Worm (Caenorhabditis elegans) whole organism, L4 larva: Measurements from ENCODE around the gene F47E1.1.
A peak's percentile ranks its signal among the peaks of the same experiment; 100 is the strongest.

ENCODE experiments used
- D1046.2 ChIP-seq: fragments of 200-800 bp; sonication (Bioruptor generic); IDR thresholded peaks from 2 replicates; pipeline ENCODE4 v1.3.6; 2022; ENCODE audit warnings: missing genetic modification characterization, missing compliant biosample characterization
- F26F4.8 ChIP-seq: fragments of 200-800 bp; sonication (Bioruptor generic); conservative IDR thresholded peaks from 2 replicates; pipeline ENCODE4 v1.3.6; 2022; ENCODE audit warnings: missing genetic modification characterization, missing compliant biosample characterization
- R02D3.7 ChIP-seq: fragments of 150-350 bp; sonication (generic microtip); optimal IDR thresholded peaks from 3 replicates; lab custom pipeline; 2014; ENCODE audit warnings: missing biosample characterization, missing genetic modification characterization
- T20F7.1 ChIP-seq: fragments of 200-800 bp; sonication (Bioruptor generic); optimal IDR thresholded peaks from 2 replicates; lab custom pipeline; 2018; ENCODE audit warnings: mild to moderate bottlenecking, missing genetic modification characterization, missing compliant biosample characterization
- Y105C5A.15 ChIP-seq: fragments of 200-800 bp; sonication (Bioruptor generic); IDR thresholded peaks from 2 replicates; pipeline ENCODE4 v1.3.6; 2022; ENCODE audit warnings: missing genetic modification characterization, missing compliant biosample characterization
- ZK546.5 ChIP-seq, 2 experiments: sonication (generic microtip); optimal IDR thresholded peaks; 2 replicates each; lab custom pipeline; 2017; ENCODE audit warnings: missing biosample characterization in 2 of 2, missing genetic modification characterization in 2 of 2
- aly-2 ChIP-seq: sonication (generic microtip); optimal IDR thresholded peaks from 2 replicates; lab custom pipeline; 2018; ENCODE audit warnings: missing biosample characterization, missing genetic modification characterization
- ama-1 ChIP-seq: fragments of 150-350 bp; optimal IDR thresholded peaks from 2 replicates; lab custom pipeline; 2014; ENCODE audit warnings: inconsistent platforms, mixed read lengths
- arid-1 ChIP-seq: fragments of 200-800 bp; sonication (Bioruptor generic); conservative IDR thresholded peaks from 2 replicates; pipeline ENCODE4 v1.3.6; 2022; ENCODE audit warnings: missing genetic modification reagents, missing genetic modification characterization, missing compliant biosample characterization
- ceh-20 ChIP-seq: fragments of 200-800 bp; sonication (Bioruptor generic); IDR thresholded peaks from 2 replicates; pipeline ENCODE4 v1.3.6; 2022; ENCODE audit warnings: missing genetic modification reagents, missing genetic modification characterization, missing compliant biosample characterization
- ceh-62 ChIP-seq: sonication (generic microtip); optimal IDR thresholded peaks from 2 replicates; lab custom pipeline; 2017; ENCODE audit warnings: missing biosample characterization, missing genetic modification characterization
- ces-1 ChIP-seq: fragments of 150-350 bp; sonication (generic microtip); optimal IDR thresholded peaks from 4 replicates; lab custom pipeline; 2014; ENCODE audit warnings: missing biosample characterization, missing genetic modification reagents, missing genetic modification characterization
- dmd-8 ChIP-seq: fragments of 200-800 bp; sonication (Bioruptor generic); IDR thresholded peaks from 2 replicates; pipeline ENCODE4 v1.3.6; 2022; ENCODE audit warnings: missing genetic modification characterization, missing compliant biosample characterization
- dmd-9 ChIP-seq: fragments of 200-800 bp; sonication (Bioruptor generic); IDR thresholded peaks from 2 replicates; pipeline ENCODE4 v1.3.6; 2022; ENCODE audit warnings: missing genetic modification reagents, missing genetic modification characterization, missing compliant biosample characterization
- dpl-1 ChIP-seq: fragments of 150-350 bp; optimal IDR thresholded peaks from 2 replicates; lab custom pipeline; 2014; ENCODE audit warnings: missing biosample characterization, missing genetic modification reagents, missing genetic modification characterization
- egl-43 ChIP-seq: fragments of 200-800 bp; sonication (Bioruptor generic); IDR thresholded peaks from 2 replicates; pipeline ENCODE4 v1.3.6; 2022; ENCODE audit warnings: missing genetic modification reagents, missing genetic modification characterization, missing compliant biosample characterization
- fos-1 ChIP-seq: fragments of 150-350 bp; optimal IDR thresholded peaks from 2 replicates; lab custom pipeline; 2014; ENCODE audit warnings: missing biosample characterization, missing genetic modification characterization
- jun-1 ChIP-seq: fragments of 150-350 bp; optimal IDR thresholded peaks from 2 replicates; lab custom pipeline; 2014; ENCODE audit warnings: missing biosample characterization, missing genetic modification reagents, missing genetic modification characterization
- lim-7 ChIP-seq: fragments of 200-800 bp; sonication (Bioruptor generic); IDR thresholded peaks from 2 replicates; pipeline ENCODE4 v1.3.6; 2022; ENCODE audit warnings: missing genetic modification characterization, missing compliant biosample characterization
- lin-1 ChIP-seq: fragments of 200-800 bp; sonication (Bioruptor generic); IDR thresholded peaks from 2 replicates; pipeline ENCODE4 v1.3.6; 2022; ENCODE audit warnings: missing genetic modification reagents, missing genetic modification characterization, missing compliant biosample characterization
- lin-13 ChIP-seq: fragments of 150-350 bp; optimal IDR thresholded peaks from 2 replicates; lab custom pipeline; 2014; ENCODE audit warnings: missing biosample characterization, missing genetic modification reagents, missing genetic modification characterization
- lin-15B ChIP-seq: fragments of 150-350 bp; sonication (generic microtip); optimal IDR thresholded peaks from 3 replicates; lab custom pipeline; 2014; ENCODE audit warnings: missing biosample characterization, missing genetic modification characterization
- lin-38 ChIP-seq: fragments of 200-800 bp; sonication (Bioruptor generic); IDR thresholded peaks from 2 replicates; pipeline ENCODE4 v1.3.6; 2022; ENCODE audit warnings: missing genetic modification reagents, missing genetic modification characterization, missing compliant biosample characterization
- madf-9 ChIP-seq: fragments of 200-800 bp; sonication (Bioruptor generic); conservative IDR thresholded peaks from 2 replicates; pipeline ENCODE4 v1.3.6; 2022; ENCODE audit warnings: missing genetic modification reagents, missing genetic modification characterization, missing compliant biosample characterization
- mdl-1 ChIP-seq, 2 experiments: fragments of 150-350 bp in 1 of 2; sonication (generic microtip) in 1 of 2; optimal IDR thresholded peaks; 2 replicates each; lab custom pipeline; 2014 to 2017; ENCODE audit warnings: missing biosample characterization in 2 of 2, missing genetic modification characterization in 2 of 2
- mes-2 ChIP-seq: sonication (generic microtip); optimal IDR thresholded peaks from 2 replicates; lab custom pipeline; 2016; ENCODE audit warnings: missing genotype, mild to moderate bottlenecking, missing genetic modification characterization, missing compliant biosample characterization; ENCODE audit not compliant: poor library complexity, severe bottlenecking
- nhr-102 ChIP-seq: sonication (generic microtip); optimal IDR thresholded peaks from 2 replicates; lab custom pipeline; 2016; ENCODE audit warnings: mild to moderate bottlenecking, missing genetic modification characterization, moderate library complexity, missing compliant biosample characterization
- nhr-25 ChIP-seq: sonication (generic microtip); optimal IDR thresholded peaks from 2 replicates; lab custom pipeline; 2017; ENCODE audit warnings: missing genetic modification characterization, mild to moderate bottlenecking, missing compliant biosample characterization, antibody characterized with exemption, moderate library complexity, borderline replicate concordance; ENCODE audit not compliant: insufficient read depth
- nhr-28 ChIP-seq: fragments of 150-350 bp; optimal IDR thresholded peaks from 2 replicates; lab custom pipeline; 2014; ENCODE audit warnings: missing biosample characterization, missing genetic modification characterization
- nhr-41 ChIP-seq: fragments of 200-800 bp; sonication (Bioruptor generic); IDR thresholded peaks from 2 replicates; pipeline ENCODE4 v1.3.6; 2022; ENCODE audit warnings: missing genetic modification reagents, missing genetic modification characterization, missing compliant biosample characterization
- nhr-6 ChIP-seq: fragments of 150-350 bp; optimal IDR thresholded peaks from 2 replicates; lab custom pipeline; 2014; ENCODE audit warnings: missing biosample characterization, missing genetic modification characterization
- nhr-76 ChIP-seq: fragments of 150-350 bp; optimal IDR thresholded peaks from 2 replicates; lab custom pipeline; 2014; ENCODE audit warnings: missing biosample characterization, missing genetic modification characterization
- nhr-77 ChIP-seq: fragments of 150-350 bp; optimal IDR thresholded peaks from 2 replicates; lab custom pipeline; 2014; ENCODE audit warnings: missing biosample characterization, missing genetic modification characterization
- pha-4 ChIP-seq, 2 experiments: fragments of 150-350 bp in 1 of 2; fragments of 200-800 bp in 1 of 2; sonication (Bioruptor generic) in 1 of 2; IDR thresholded peaks in 1 of 2; optimal IDR thresholded peaks in 1 of 2; 2 replicates each; pipeline versions ENCODE4 v1.3.6 to Lab custom; 2014 to 2022; ENCODE audit warnings: missing genetic modification characterization in 2 of 2, missing genetic modification reagents in 2 of 2, missing biosample characterization in 1 of 2, missing compliant biosample characterization in 1 of 2
- pqm-1 ChIP-seq: sonication (generic microtip); optimal IDR thresholded peaks from 2 replicates; lab custom pipeline; 2017; ENCODE audit warnings: missing biosample characterization, missing genetic modification characterization
- rbr-2 ChIP-seq: sonication (generic microtip); optimal IDR thresholded peaks from 2 replicates; lab custom pipeline; 2016; ENCODE audit warnings: missing genotype, missing genetic modification characterization, missing compliant biosample characterization
- saeg-2 ChIP-seq: fragments of 200-800 bp; sonication (Bioruptor generic); IDR thresholded peaks from 2 replicates; pipeline ENCODE4 v1.3.6; 2022; ENCODE audit warnings: missing genetic modification reagents, missing genetic modification characterization, missing compliant biosample characterization
- sdz-12 ChIP-seq: fragments of 200-800 bp; sonication (Bioruptor generic); optimal IDR thresholded peaks from 2 replicates; lab custom pipeline; 2018; ENCODE audit warnings: mild to moderate bottlenecking, missing genetic modification characterization, missing compliant biosample characterization
- snpc-1.2 ChIP-seq: fragments of 200-800 bp; sonication (Bioruptor generic); IDR thresholded peaks from 2 replicates; pipeline ENCODE4 v1.3.6; 2022; ENCODE audit warnings: missing genetic modification reagents, missing genetic modification characterization, missing compliant biosample characterization
- spr-1 ChIP-seq: sonication (generic microtip); optimal IDR thresholded peaks from 2 replicates; lab custom pipeline; 2016; ENCODE audit warnings: mild to moderate bottlenecking, missing genetic modification characterization, missing compliant biosample characterization
- spr-3 ChIP-seq: fragments of 200-800 bp; sonication (Bioruptor generic); optimal IDR thresholded peaks from 2 replicates; lab custom pipeline; 2018; ENCODE audit warnings: mild to moderate bottlenecking, missing genetic modification characterization, missing compliant biosample characterization
- tra-1 ChIP-seq: fragments of 200-800 bp; sonication (Bioruptor generic); IDR thresholded peaks from 2 replicates; pipeline ENCODE4 v1.3.6; 2022; ENCODE audit warnings: missing genetic modification reagents, missing genetic modification characterization, missing compliant biosample characterization
- unc-62 ChIP-seq, 3 experiments: fragments of 150-350 bp in 1 of 3; sonication (generic microtip); optimal IDR thresholded peaks in 2 of 3; peaks in 1 of 3; 1 replicate in 1 of 3; 2 replicates in 2 of 3; lab custom pipeline; 2014 to 2017; ENCODE audit warnings: missing biosample characterization in 3 of 3, missing genetic modification characterization in 3 of 3, missing genetic modification reagents in 3 of 3, missing genotype in 1 of 3
- ztf-11 ChIP-seq: fragments of 150-350 bp; optimal IDR thresholded peaks from 2 replicates; lab custom pipeline; 2014; ENCODE audit warnings: missing biosample characterization, missing genetic modification characterization
- ztf-7 ChIP-seq: fragments of 150-350 bp; optimal IDR thresholded peaks from 2 replicates; lab custom pipeline; 2014; ENCODE audit warnings: missing biosample characterization, missing genetic modification characterization

Gene F47E1.1

DNA sequence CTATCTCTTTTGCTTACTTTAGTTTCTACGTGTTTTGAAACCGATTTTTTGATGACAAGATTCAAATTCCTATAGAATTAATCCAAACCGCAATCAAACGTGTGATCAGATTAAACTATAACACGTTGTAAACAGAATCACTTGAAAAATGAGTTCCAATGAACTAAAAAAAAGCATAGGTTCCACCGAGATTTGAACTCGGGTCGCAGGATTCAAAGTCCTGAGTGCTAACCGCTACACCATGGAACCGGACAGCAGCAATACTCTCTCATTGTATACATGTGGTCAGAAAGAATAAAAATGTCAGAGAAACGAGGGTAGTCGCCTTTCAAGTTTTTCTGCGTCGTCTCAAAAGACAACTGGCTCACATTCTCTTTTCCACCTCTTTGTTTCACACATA is 14.4 kb downstream of the F47E1.1 start (continued):
- no peak for TF ChIP-seq lin-15B (tag; lab: Kevin White, UChicago)
- TF ChIP-seq aly-2 (tag; lab: Kevin White, UChicago) = no peak
- TF ChIP-seq saeg-2 (GFP tag; lab: Robert Waterston, UW) = 0 out of 2 replicates have a peak, but pooled peaks have one; percentile 18
- TF ChIP-seq F26F4.8 = peak; percentile 62; the same call in 1 of the 2 replicates
- TF ChIP-seq nhr-41 (GFP tag; lab: Robert Waterston, UW) = 0 out of 2 replicates have a peak, but pooled peaks have one; percentile 56
- TF ChIP-seq lim-7 (GFP tag; lab: Robert Waterston, UW) = peak; percentile 95
- no peak for TF ChIP-seq fos-1 (tag; lab: Kevin White, UChicago)
- peak; percentile 97 for TF ChIP-seq egl-43 (GFP tag; lab: Robert Waterston, UW)
- no peak for TF ChIP-seq dpl-1
- TF ChIP-seq ces-1 (GFP tag; lab: Kevin White, UChicago) = peak; percentile 30
- peak; percentile 53 for TF ChIP-seq spr-1
- TF ChIP-seq ztf-11 (tag; lab: Kevin White, UChicago) = no peak
- peak; percentile 89 for TF ChIP-seq D1046.2 (GFP tag; lab: Robert Waterston, UW)
- peak; percentile 50 for TF ChIP-seq lin-13 (GFP tag; lab: Kevin White, UChicago)
- TF ChIP-seq rbr-2 (tag; lab: Kevin White, UChicago) = peak; percentile 69
- TF ChIP-seq tra-1 (GFP tag; lab: Robert Waterston, UW) = peak; percentile 69
- TF ChIP-seq mdl-1 (tag; optimal IDR thresholded peaks at IDR 0.05; lab: Kevin White, UChicago) = peak in 1 of 2 experiments; percentile 0
- TF ChIP-seq sdz-12 (GFP tag; lab: Kevin White, UChicago) = no peak
- peak; percentile 72 for TF ChIP-seq nhr-102 (tag; lab: Kevin White, UChicago)
- no peak for TF ChIP-seq ama-1 (lab: Kevin White, UChicago)
- peak; percentile 17 for TF ChIP-seq nhr-28 (tag; lab: Kevin White, UChicago)
- TF ChIP-seq ztf-7 = peak; percentile 60
- TF ChIP-seq arid-1 (GFP tag; lab: Robert Waterston, UW) = peak; percentile 82
- no peak for TF ChIP-seq jun-1 (tag; lab: Kevin White, UChicago)
- TF ChIP-seq T20F7.1 (GFP tag; lab: Kevin White, UChicago) = peak; percentile 50
- peak; percentile 45 for TF ChIP-seq spr-3 (GFP tag; lab: Kevin White, UChicago)
- TF ChIP-seq dmd-8 (GFP tag; lab: Robert Waterston, UW) = peak; percentile 89; the same call in 1 of the 2 replicates
- TF ChIP-seq nhr-6 (tag; lab: Kevin White, UChicago) = no peak
- no peak for TF ChIP-seq pqm-1 (tag; lab: Kevin White, UChicago)
- TF ChIP-seq dmd-9 (GFP tag; lab: Robert Waterston, UW) = no peak
- TF ChIP-seq ceh-62 = no peak
- peak; percentile 58 for TF ChIP-seq ceh-20 (GFP tag; lab: Robert Waterston, UW)
- TF ChIP-seq lin-1 (GFP tag; lab: Robert Waterston, UW) = peak; percentile 51; the same call in 1 of the 2 replicates
- TF ChIP-seq madf-9 (GFP tag; lab: Robert Waterston, UW) = peak; percentile 84
- TF ChIP-seq Y105C5A.15 (GFP tag; lab: Robert Waterston, UW) = peak; percentile 85
- TF ChIP-seq ZK546.5 (tag; optimal IDR thresholded peaks at IDR 0.05; lab: Kevin White, UChicago) = no peak
- peak; percentile 78 for TF ChIP-seq lin-38 (GFP tag; lab: Robert Waterston, UW)
- peak; percentile 81 for TF ChIP-seq mes-2 (tag; lab: Kevin White, UChicago)
- TF ChIP-seq nhr-77 = peak; percentile 47
- TF ChIP-seq nhr-76 (tag; lab: Kevin White, UChicago) = no peak
- TF ChIP-seq snpc-1.2 (GFP tag; lab: Robert Waterston, UW) = peak; percentile 91

DNA sequence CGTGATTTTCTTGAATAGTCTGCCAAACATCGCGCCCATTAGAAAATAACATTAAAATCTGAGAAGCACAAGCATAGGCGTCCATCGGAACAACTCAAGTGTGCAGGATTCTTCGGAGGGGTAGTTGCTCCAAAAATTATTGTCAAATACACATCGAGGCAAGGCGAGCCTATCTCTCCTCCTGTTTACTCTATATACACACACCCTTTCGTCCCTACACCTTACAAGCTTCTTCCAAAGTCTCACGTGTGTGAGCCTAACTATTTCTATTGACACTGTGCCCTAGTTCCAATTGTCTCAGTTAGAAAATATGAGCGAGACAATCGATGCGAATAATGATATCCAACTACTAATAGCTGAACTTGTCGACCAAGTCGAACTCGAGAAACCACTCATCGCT is 14.9 kb downstream of the F47E1.1 start:
- no peak for TF ChIP-seq R02D3.7 (tag; lab: Kevin White, UChicago)
- TF ChIP-seq pha-4 (GFP tag; IDR thresholded peaks at IDR 0.05; lab: Robert Waterston, UW) = no peak
- peak; percentile 67 for TF ChIP-seq pha-4 (tag; optimal IDR thresholded peaks at IDR 0.05; lab: Kevin White, UChicago)
- TF ChIP-seq nhr-25 (tag; lab: Kevin White, UChicago) = no peak
- no peak for TF ChIP-seq unc-62 (GFP tag; optimal IDR thresholded peaks at IDR 0.05 in 1 of 2; lab: Kevin White, UChicago)
- no peak for TF ChIP-seq unc-62 (tag; optimal IDR thresholded peaks at IDR 0.05; lab: Kevin White, UChicago)
